Worm (Caenorhabditis elegans) whole organism, early embryonic: ENCODE results near the gene srh-1.
A peak's percentile ranks its signal among the peaks of the same experiment; 100 is the strongest.

ENCODE experiments used
- B0310.2 ChIP-seq: sonication (generic microtip); optimal IDR thresholded peaks from 2 replicates; lab custom pipeline; 2016; ENCODE audit warnings: mild to moderate bottlenecking, missing genetic modification characterization, missing compliant biosample characterization
- F13C5.2 ChIP-seq: sonication (generic microtip); optimal IDR thresholded peaks from 2 replicates; lab custom pipeline; 2017; ENCODE audit warnings: mild to moderate bottlenecking, missing genetic modification characterization, inconsistent platforms, missing compliant biosample characterization
- aly-1 ChIP-seq: sonication (generic microtip); optimal IDR thresholded peaks from 2 replicates; lab custom pipeline; 2016; ENCODE audit warnings: missing genetic modification characterization, missing compliant biosample characterization
- ama-1 ChIP-seq: fragments of 150-350 bp; optimal IDR thresholded peaks from 2 replicates; lab custom pipeline; 2014
- ceh-13 ChIP-seq: fragments of 200-800 bp; sonication (Bioruptor generic); optimal IDR thresholded peaks from 2 replicates; lab custom pipeline; 2018; ENCODE audit warnings: mild to moderate bottlenecking, missing genetic modification characterization, missing compliant biosample characterization
- ceh-36 ChIP-seq: sonication (generic microtip); optimal IDR thresholded peaks from 2 replicates; lab custom pipeline; 2016; ENCODE audit warnings: missing genetic modification characterization, inconsistent platforms, missing compliant biosample characterization
- ets-7 ChIP-seq: sonication (generic microtip); optimal IDR thresholded peaks from 2 replicates; lab custom pipeline; 2016; ENCODE audit warnings: missing genotype, missing genetic modification characterization, missing compliant biosample characterization
- flt-1 ChIP-seq: fragments of 200-800 bp; sonication (Bioruptor generic); IDR thresholded peaks from 2 replicates; pipeline ENCODE4 v1.3.6; 2022; ENCODE audit warnings: missing genetic modification characterization, missing compliant biosample characterization
- hmbx-1 ChIP-seq: sonication (generic microtip); optimal IDR thresholded peaks from 2 replicates; lab custom pipeline; 2016; ENCODE audit warnings: mild to moderate bottlenecking, missing genetic modification characterization, missing compliant biosample characterization
- hmg-4 ChIP-seq: fragments of 200-800 bp; sonication (Bioruptor generic); optimal IDR thresholded peaks from 2 replicates; lab custom pipeline; 2018; ENCODE audit warnings: mild to moderate bottlenecking, missing genetic modification characterization, missing compliant biosample characterization
- hnd-1 ChIP-seq: sonication (generic microtip); optimal IDR thresholded peaks from 2 replicates; lab custom pipeline; 2016; ENCODE audit warnings: missing genetic modification characterization, missing compliant biosample characterization
- pes-1 ChIP-seq: fragments of 200-800 bp; sonication (Bioruptor generic); IDR thresholded peaks from 2 replicates; pipeline ENCODE4 v1.3.6; 2022; ENCODE audit warnings: missing genetic modification reagents, missing genetic modification characterization, missing compliant biosample characterization
- scrt-1 ChIP-seq: fragments of 200-800 bp; sonication (Bioruptor generic); IDR thresholded peaks from 2 replicates; pipeline ENCODE4 v1.3.6; 2022; ENCODE audit warnings: missing genetic modification characterization, missing compliant biosample characterization
- sea-1 ChIP-seq: fragments of 200-800 bp; sonication (Bioruptor generic); conservative IDR thresholded peaks from 2 replicates; pipeline ENCODE4 v1.3.6; 2022; ENCODE audit warnings: missing genetic modification characterization, missing compliant biosample characterization
- tbx-11 ChIP-seq: fragments of 200-800 bp; sonication (Bioruptor generic); IDR thresholded peaks from 2 replicates; pipeline ENCODE4 v1.3.6; 2022; ENCODE audit warnings: missing genetic modification characterization, missing compliant biosample characterization
- tbx-37 ChIP-seq: fragments of 200-800 bp; sonication (Bioruptor generic); conservative IDR thresholded peaks from 2 replicates; pipeline ENCODE4 v1.3.6; 2022; ENCODE audit warnings: missing genetic modification reagents, missing genetic modification characterization, missing compliant biosample characterization
- tra-4 ChIP-seq: sonication (generic microtip); optimal IDR thresholded peaks from 2 replicates; lab custom pipeline; 2017; ENCODE audit warnings: missing genetic modification characterization, missing compliant biosample characterization

Gene srh-1

ce11 chrV:11521448-11521847 is 35.8 kb downstream of the srh-1 start, which contains the start of gene pafo-1:
pafo-1 (plus strand) TSS chrV:11521703.
- TF ChIP-seq tbx-11 (GFP tag; lab: Robert Waterston, UW) (no peak), hnd-1 (tag; lab: Kevin White, UChicago) (no peak), F13C5.2 (tag; lab: Kevin White, UChicago) (peak; percentile 83), ets-7 (no peak), aly-1 (tag; lab: Kevin White, UChicago) (no peak), B0310.2 (tag; lab: Kevin White, UChicago) (no peak), hmg-4 (GFP tag; lab: Kevin White, UChicago) (peak; percentile 27), hmbx-1 (no peak), tra-4 (no peak), ama-1 (lab: Kevin White, UChicago) (no peak), ceh-36 (tag; lab: Kevin White, UChicago) (peak; percentile 40), flt-1 (0 out of 2 replicates have a peak, but pooled peaks have one; percentile 23), scrt-1 (GFP tag; lab: Robert Waterston, UW) (no peak), tbx-37 (GFP tag; lab: Robert Waterston, UW) (peak; percentile 61), sea-1 (GFP tag; lab: Robert Waterston, UW) (0 out of 2 replicates have a peak, but pooled peaks have one; percentile 23), pes-1 (GFP tag; lab: Robert Waterston, UW) (no peak), ceh-13 (GFP tag; lab: Kevin White, UChicago) (no peak)

- no peak for TF ChIP-seq hmg-4 (GFP tag; lab: Kevin White, UChicago)
- no peak for TF ChIP-seq flt-1
- TF ChIP-seq pes-1 (GFP tag; lab: Robert Waterston, UW): no peak
- no peak for TF ChIP-seq hnd-1 (tag; lab: Kevin White, UChicago)
- no peak for TF ChIP-seq tbx-37 (GFP tag; lab: Robert Waterston, UW)
- TF ChIP-seq sea-1 (GFP tag; lab: Robert Waterston, UW): no peak
- no peak for TF ChIP-seq ets-7
- TF ChIP-seq B0310.2 (tag; lab: Kevin White, UChicago): no peak
- no peak for TF ChIP-seq ama-1 (lab: Kevin White, UChicago)
- TF ChIP-seq F13C5.2 (tag; lab: Kevin White, UChicago): no peak
- no peak for TF ChIP-seq tbx-11 (GFP tag; lab: Robert Waterston, UW)
- no peak for TF ChIP-seq hmbx-1
- no peak for TF ChIP-seq ceh-13 (GFP tag; lab: Kevin White, UChicago)
Observed at ce11 chrV:11525338-11525737, 39.7 kb downstream of the srh-1 start.

ce11 chrV:11526927-11527491 is 41.4 kb downstream of the srh-1 start:
- TF ChIP-seq scrt-1 (GFP tag; lab: Robert Waterston, UW): no peak
- TF ChIP-seq ceh-36 (tag; lab: Kevin White, UChicago): no peak
- TF ChIP-seq sea-1 (GFP tag; lab: Robert Waterston, UW): no peak
- no peak for TF ChIP-seq hmg-4 (GFP tag; lab: Kevin White, UChicago)
- TF ChIP-seq flt-1: no peak
- no peak for TF ChIP-seq pes-1 (GFP tag; lab: Robert Waterston, UW)
- TF ChIP-seq ets-7: no peak
- TF ChIP-seq tra-4: no peak
- TF ChIP-seq hmbx-1: no peak
- TF ChIP-seq tbx-11 (GFP tag; lab: Robert Waterston, UW): no peak
- no peak for TF ChIP-seq B0310.2 (tag; lab: Kevin White, UChicago)
- TF ChIP-seq F13C5.2 (tag; lab: Kevin White, UChicago): no peak
- no peak for TF ChIP-seq tbx-37 (GFP tag; lab: Robert Waterston, UW)
- TF ChIP-seq aly-1 (tag; lab: Kevin White, UChicago): no peak
- no peak for TF ChIP-seq ceh-13 (GFP tag; lab: Kevin White, UChicago)
- TF ChIP-seq hnd-1 (tag; lab: Kevin White, UChicago): no peak
- no peak for TF ChIP-seq ama-1 (lab: Kevin White, UChicago)

ce11 chrV:11527531-11527930 is 41.9 kb downstream of the srh-1 start, which contains the start of gene ccch-1:
ccch-1 (plus strand) TSS chrV:11527831.
- TF ChIP-seq scrt-1 (GFP tag; lab: Robert Waterston, UW): no peak
- no peak for TF ChIP-seq tbx-37 (GFP tag; lab: Robert Waterston, UW)
- TF ChIP-seq hnd-1 (tag; lab: Kevin White, UChicago): no peak
- no peak for TF ChIP-seq ceh-13 (GFP tag; lab: Kevin White, UChicago)
- TF ChIP-seq tra-4: no peak
- no peak for TF ChIP-seq ceh-36 (tag; lab: Kevin White, UChicago)
- TF ChIP-seq pes-1 (GFP tag; lab: Robert Waterston, UW): no peak
- TF ChIP-seq sea-1 (GFP tag; lab: Robert Waterston, UW): no peak
- no peak for TF ChIP-seq ets-7
- no peak for TF ChIP-seq F13C5.2 (tag; lab: Kevin White, UChicago)
- no peak for TF ChIP-seq B0310.2 (tag; lab: Kevin White, UChicago)
- TF ChIP-seq hmbx-1: no peak
- TF ChIP-seq hmg-4 (GFP tag; lab: Kevin White, UChicago): no peak
- no peak for TF ChIP-seq ama-1 (lab: Kevin White, UChicago)
- no peak for TF ChIP-seq tbx-11 (GFP tag; lab: Robert Waterston, UW)
- TF ChIP-seq flt-1: no peak
- no peak for TF ChIP-seq aly-1 (tag; lab: Kevin White, UChicago)

DNA sequence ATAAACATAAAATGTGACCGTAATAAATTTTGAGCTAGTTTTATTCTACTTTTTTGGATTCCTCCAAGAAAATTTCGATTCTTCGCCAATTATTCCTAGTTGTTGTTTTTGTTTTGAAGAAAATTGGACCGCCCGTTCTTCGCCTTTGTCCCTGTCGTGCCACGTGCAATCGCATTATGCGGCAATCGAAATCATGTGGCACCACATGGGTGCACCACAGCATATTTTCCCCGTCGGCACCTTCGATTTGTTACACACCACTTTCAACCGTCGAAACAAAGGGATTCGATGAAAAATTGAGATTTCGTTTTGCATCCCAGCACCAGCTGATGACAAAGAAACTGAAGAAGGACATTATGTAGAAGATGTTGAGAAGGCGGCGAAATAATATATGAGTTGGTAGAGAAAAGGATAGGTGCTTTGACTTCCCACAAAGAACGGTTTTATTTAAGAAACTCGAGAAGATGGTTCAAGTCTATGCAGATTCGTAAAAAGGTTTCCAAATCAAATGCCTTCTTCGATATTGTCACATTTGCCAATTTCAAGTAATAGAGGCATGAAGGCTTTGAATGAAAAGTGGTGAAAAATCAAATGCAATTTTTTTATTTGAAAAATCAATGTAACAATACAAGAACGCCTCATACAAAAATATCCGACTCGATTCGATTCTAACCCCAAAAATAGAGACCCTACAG is 43.1 kb downstream of the srh-1 start:
- TF ChIP-seq scrt-1 (GFP tag; lab: Robert Waterston, UW) (0 out of 2 replicates have a peak, but pooled peaks have one; percentile 26), hnd-1 (tag; lab: Kevin White, UChicago) (no peak)

ce11 chrV:11529541-11529940 is 43.9 kb downstream of the srh-1 start:
- no peak for TF ChIP-seq B0310.2 (tag; lab: Kevin White, UChicago)
- TF ChIP-seq ama-1 (lab: Kevin White, UChicago): no peak
- TF ChIP-seq pes-1 (GFP tag; lab: Robert Waterston, UW): no peak
- no peak for TF ChIP-seq tbx-37 (GFP tag; lab: Robert Waterston, UW)
- no peak for TF ChIP-seq scrt-1 (GFP tag; lab: Robert Waterston, UW)
- TF ChIP-seq aly-1 (tag; lab: Kevin White, UChicago): no peak
- no peak for TF ChIP-seq hnd-1 (tag; lab: Kevin White, UChicago)
- no peak for TF ChIP-seq ets-7
- TF ChIP-seq F13C5.2 (tag; lab: Kevin White, UChicago): no peak
- TF ChIP-seq tra-4: no peak
- TF ChIP-seq hmbx-1: no peak
- TF ChIP-seq flt-1: no peak
- no peak for TF ChIP-seq hmg-4 (GFP tag; lab: Kevin White, UChicago)
- no peak for TF ChIP-seq sea-1 (GFP tag; lab: Robert Waterston, UW)
- TF ChIP-seq ceh-13 (GFP tag; lab: Kevin White, UChicago): no peak
- TF ChIP-seq tbx-11 (GFP tag; lab: Robert Waterston, UW): no peak
- TF ChIP-seq ceh-36 (tag; lab: Kevin White, UChicago): no peak
